Fruit fly (Drosophila melanogaster): ENCODE data around the gene Hipk.

dm6 chr3L:624203-624914 lies 81.5 kb downstream of the Hipk start:
- TF ChIP-seq CTCF (optimal IDR thresholded peaks at IDR 0.05) (no peak), CG8478 (optimal IDR thresholded peaks at IDR 0.05) (no peak)
